Fruit fly (Drosophila melanogaster) whole organism, adult: ENCODE results near the gene CG14187.

Source experiments
- CG11617 ChIP-seq: fragments of 200-800 bp; sonication (Bioruptor generic); optimal IDR thresholded peaks from 2 replicates; lab custom pipeline; 2017; ENCODE audit warnings: mild to moderate bottlenecking, missing biosample characterization, missing genetic modification reagents, missing genetic modification characterization
- CG12768 ChIP-seq: fragments of 200-800 bp; sonication (Bioruptor generic); optimal IDR thresholded peaks from 2 replicates; lab custom pipeline; 2017; ENCODE audit warnings: missing biosample characterization, missing genetic modification characterization, mild to moderate bottlenecking, moderate library complexity, missing genetic modification reagents
- CG14711 ChIP-seq: fragments of 200-800 bp; sonication (Bioruptor generic); optimal IDR thresholded peaks from 2 replicates; lab custom pipeline; 2018; ENCODE audit warnings: missing biosample characterization, mild to moderate bottlenecking, missing genetic modification characterization, moderate library complexity
- CG1620 ChIP-seq: fragments of 200-800 bp; sonication (Bioruptor generic); optimal IDR thresholded peaks from 2 replicates; lab custom pipeline; 2016; ENCODE audit warnings: missing biosample characterization, missing genetic modification characterization
- CG33017 ChIP-seq: fragments of 200-800 bp; sonication (Bioruptor generic); optimal IDR thresholded peaks from 2 replicates; lab custom pipeline; 2018; ENCODE audit warnings: missing biosample characterization, mild to moderate bottlenecking, missing genetic modification characterization, moderate library complexity
- CG5204 ChIP-seq: fragments of 200-800 bp; sonication (Bioruptor generic); optimal IDR thresholded peaks from 2 replicates; lab custom pipeline; 2016; ENCODE audit warnings: missing biosample characterization, missing genetic modification characterization
- CG7045 ChIP-seq: fragments of 200-800 bp; sonication (Bioruptor generic); optimal IDR thresholded peaks from 2 replicates; lab custom pipeline; 2017; ENCODE audit warnings: missing biosample characterization, mild to moderate bottlenecking, missing genetic modification characterization
- CG7101 ChIP-seq: fragments of 200-800 bp; sonication (Bioruptor generic); optimal IDR thresholded peaks from 2 replicates; lab custom pipeline; 2018; ENCODE audit warnings: missing biosample characterization, mild to moderate bottlenecking, missing genetic modification characterization, moderate library complexity
- Clk ChIP-seq: fragments of 200-800 bp; sonication (Bioruptor generic); optimal IDR thresholded peaks from 2 replicates; lab custom pipeline; 2017; ENCODE audit warnings: missing biosample characterization, missing genetic modification characterization
- Crg-1 ChIP-seq: fragments of 200-800 bp; sonication (Bioruptor generic); optimal IDR thresholded peaks from 2 replicates; lab custom pipeline; 2016; ENCODE audit warnings: missing biosample characterization, missing genetic modification characterization
- Hr96 ChIP-seq: fragments of 200-800 bp; sonication (Bioruptor generic); optimal IDR thresholded peaks from 2 replicates; lab custom pipeline; 2016; ENCODE audit warnings: missing biosample characterization, missing genetic modification characterization
- Mnt ChIP-seq: fragments of 200-800 bp; sonication (Bioruptor generic); optimal IDR thresholded peaks from 2 replicates; lab custom pipeline; 2016; ENCODE audit warnings: missing biosample characterization, mild to moderate bottlenecking, missing genetic modification characterization
- bab1 ChIP-seq: fragments of 200-800 bp; sonication (Bioruptor generic); optimal IDR thresholded peaks from 3 replicates; lab custom pipeline; 2019; ENCODE audit warnings: missing biosample characterization, mild to moderate bottlenecking, missing genetic modification characterization, moderate library complexity
- cic ChIP-seq: fragments of 200-800 bp; sonication (Bioruptor generic); optimal IDR thresholded peaks from 2 replicates; lab custom pipeline; 2017; ENCODE audit warnings: missing biosample characterization, mild to moderate bottlenecking, missing genetic modification characterization, moderate library complexity
- cnc ChIP-seq, 2 experiments: fragments of >200 bp; optimal IDR thresholded peaks; 2 replicates each; lab custom pipeline; 2017
- kay ChIP-seq: fragments of 200-800 bp; sonication (Bioruptor generic); peaks from one replicate; lab custom pipeline; 2016; ENCODE audit warnings: missing biosample characterization, missing genetic modification characterization, borderline replicate concordance
- ovo ChIP-seq: fragments of 200-800 bp; sonication (Bioruptor generic); optimal IDR thresholded peaks from 2 replicates; lab custom pipeline; 2016; ENCODE audit warnings: missing biosample characterization, missing genetic modification characterization
- pad ChIP-seq: fragments of 200-800 bp; sonication (Bioruptor generic); optimal IDR thresholded peaks from 3 replicates; lab custom pipeline; 2017; ENCODE audit warnings: missing biosample characterization, missing genetic modification characterization, mild to moderate bottlenecking, moderate library complexity, missing genetic modification reagents
- tj ChIP-seq: fragments of 200-800 bp; sonication (Bioruptor generic); optimal IDR thresholded peaks from 3 replicates; lab custom pipeline; 2017; ENCODE audit warnings: missing biosample characterization, mild to moderate bottlenecking, missing genetic modification characterization, moderate library complexity
- toe ChIP-seq: fragments of 200-800 bp; sonication (Bioruptor generic); optimal IDR thresholded peaks from 2 replicates; lab custom pipeline; 2016; ENCODE audit warnings: missing biosample characterization, missing genetic modification characterization

Gene CG14187

DNA sequence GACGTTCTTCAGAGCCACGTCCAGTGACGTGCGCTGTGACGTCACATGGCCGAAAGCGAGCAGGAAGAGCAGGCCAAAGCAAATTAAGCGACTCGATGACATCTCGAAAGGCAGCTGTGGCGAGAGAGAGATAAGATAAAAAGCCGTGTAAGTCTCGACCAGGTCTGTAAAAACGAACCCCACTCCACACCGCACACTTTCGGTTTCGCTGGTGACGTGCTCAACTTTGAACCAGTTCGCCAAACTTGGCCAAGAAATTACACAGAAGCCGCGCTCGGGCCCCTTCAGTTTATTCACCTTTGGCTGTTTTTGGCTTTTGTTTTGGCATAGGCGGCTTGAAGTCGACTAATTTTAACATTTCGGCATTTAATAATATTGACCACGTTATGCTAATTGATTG lies 13.5 kb upstream of the CG14187 start:
- TF ChIP-seq CG1620 (no peak), toe (GFP tag; lab: Kevin White, UChicago) (no peak), CG33017 (tag; lab: Kevin White, UChicago) (no peak), bab1 (GFP tag; lab: Kevin White, UChicago) (no peak), Crg-1 (GFP tag; lab: Kevin White, UChicago) (no peak), cnc (optimal IDR thresholded peaks at IDR 0.05; lab: Kevin White, UChicago) (no peak), kay (GFP tag; lab: Kevin White, UChicago) (no peak), ovo (GFP tag; lab: Kevin White, UChicago) (no peak), Hr96 (GFP tag; lab: Kevin White, UChicago) (no peak), CG11617 (GFP tag; lab: Kevin White, UChicago) (no peak), CG5204 (GFP tag; lab: Kevin White, UChicago) (no peak), Mnt (GFP tag; lab: Kevin White, UChicago) (no peak), CG7101 (tag; lab: Kevin White, UChicago) (no peak), CG12768 (no peak), tj (GFP tag; lab: Kevin White, UChicago) (no peak), CG7045 (GFP tag; lab: Kevin White, UChicago) (no peak)

DNA sequence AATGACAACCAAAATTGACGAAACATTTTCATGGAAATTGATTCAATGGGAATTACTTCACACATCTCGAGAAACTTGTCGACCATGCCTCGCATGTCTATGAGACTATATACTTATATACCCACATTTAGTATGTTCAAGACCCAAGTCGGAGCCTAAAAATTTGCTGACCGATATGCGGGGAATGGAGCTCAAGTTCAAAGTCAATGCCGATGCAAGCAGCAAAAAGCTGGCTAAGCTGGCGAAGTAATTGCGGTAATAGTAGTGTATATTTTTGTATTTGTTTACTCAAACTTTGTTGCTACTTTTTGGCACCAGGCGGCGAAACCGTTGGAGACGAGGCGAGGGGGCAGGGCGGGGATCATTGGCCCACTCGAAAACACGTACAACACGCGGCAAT lies 10.4 kb upstream of the CG14187 start:
- TF ChIP-seq kay (GFP tag; lab: Kevin White, UChicago) (peak; percentile 12), Hr96 (GFP tag; lab: Kevin White, UChicago) (no peak), tj (GFP tag; lab: Kevin White, UChicago) (peak; percentile 61)

DNA sequence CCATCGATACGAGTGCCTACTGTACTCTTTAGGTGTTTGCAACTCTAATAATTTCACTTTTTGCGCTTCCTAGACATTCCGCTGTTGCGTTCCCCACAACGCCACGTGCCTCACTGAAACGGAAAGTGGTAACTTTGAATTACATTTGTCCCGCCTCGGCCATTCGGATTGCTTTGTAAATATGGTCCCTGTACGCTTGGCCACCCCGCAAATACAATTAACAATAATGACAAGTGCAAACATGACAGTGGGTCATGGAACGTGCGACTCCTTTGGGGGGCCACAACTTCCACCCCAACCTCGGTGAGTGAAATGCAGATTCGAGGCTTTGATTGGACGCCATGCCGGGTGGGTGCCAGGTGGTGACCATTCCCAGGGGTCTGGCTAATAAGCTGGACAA lies 1.2 kb downstream of the CG14187 start, which contains the start of gene Ir76b:
Ir76b (minus strand) TSS at position 101 of the 400 bp plus-strand sequence.
- TF ChIP-seq CG1620, result no peak
- TF ChIP-seq CG14711 (tag; lab: Kevin White, UChicago), result no peak
- no peak for TF ChIP-seq cic (GFP tag; lab: Kevin White, UChicago)
- TF ChIP-seq CG7101 (tag; lab: Kevin White, UChicago), result no peak

- no peak for TF ChIP-seq CG5204 (GFP tag; lab: Kevin White, UChicago)
- no peak for TF ChIP-seq toe (GFP tag; lab: Kevin White, UChicago)
- TF ChIP-seq Clk (GFP tag; lab: Kevin White, UChicago), result no peak
These were observed 6.9 kb downstream of the CG14187 start, which contains the start of gene CG14185 for dm6 chr3L:20105794-20106193. Gene CG14185 (plus strand): TSS chr3L:20106094.

dm6 chr3L:20104543-20105046 lies 8.1 kb downstream of the CG14187 start:
- TF ChIP-seq CG5204 (GFP tag; lab: Kevin White, UChicago) (no peak), tj (GFP tag; lab: Kevin White, UChicago) (no peak), cic (GFP tag; lab: Kevin White, UChicago) (no peak), CG11617 (GFP tag; lab: Kevin White, UChicago) (no peak), CG14711 (tag; lab: Kevin White, UChicago) (no peak), pad (peak; percentile 39), CG7101 (tag; lab: Kevin White, UChicago) (no peak), Crg-1 (GFP tag; lab: Kevin White, UChicago) (no peak)

dm6 chr3L:20103777-20104542 lies 8.7 kb downstream of the CG14187 start, which contains the start of gene CG14186:
Gene CG14186 (minus strand): TSS chr3L:20103827.
- TF ChIP-seq CG11617 (GFP tag; lab: Kevin White, UChicago), result no peak
- TF ChIP-seq CG5204 (GFP tag; lab: Kevin White, UChicago), result no peak
- no peak for TF ChIP-seq ovo (GFP tag; lab: Kevin White, UChicago)
- TF ChIP-seq cic (GFP tag; lab: Kevin White, UChicago), result no peak
- no peak for TF ChIP-seq CG7045 (GFP tag; lab: Kevin White, UChicago)
- TF ChIP-seq CG1620, result no peak
- no peak for TF ChIP-seq pad
- TF ChIP-seq cnc (optimal IDR thresholded peaks at IDR 0.05; lab: Kevin White, UChicago), result no peak
- TF ChIP-seq Clk (GFP tag; lab: Kevin White, UChicago), result no peak
- no peak for TF ChIP-seq tj (GFP tag; lab: Kevin White, UChicago)
- TF ChIP-seq Mnt (GFP tag; lab: Kevin White, UChicago), result no peak
- TF ChIP-seq CG12768, result no peak
- no peak for TF ChIP-seq Hr96 (GFP tag; lab: Kevin White, UChicago)

DNA sequence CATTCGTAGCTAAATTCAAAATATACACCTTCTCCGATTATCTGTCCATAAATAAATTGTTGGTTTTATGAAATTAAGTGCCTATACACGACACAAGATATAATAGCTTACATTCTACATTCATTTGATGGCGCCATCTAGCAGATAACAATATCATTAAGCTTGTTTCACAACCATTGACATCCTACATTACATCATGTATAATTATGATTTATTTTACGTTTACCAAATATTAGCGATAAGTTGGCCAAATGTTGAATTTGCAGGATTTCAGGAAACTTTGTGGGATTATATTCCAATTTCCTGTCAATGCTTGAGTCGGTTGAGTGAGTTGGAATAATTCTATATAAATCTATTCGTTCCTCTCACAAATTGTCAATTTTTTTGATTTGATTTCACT lies 15.3 kb downstream of the CG14187 start:
- peak; percentile 1 for TF ChIP-seq Hr96 (GFP tag; lab: Kevin White, UChicago)
- TF ChIP-seq toe (GFP tag; lab: Kevin White, UChicago), result no peak
